Worm (Caenorhabditis elegans) whole organism, late embryonic: ENCODE results near the gene hsp-60.

Source experiments
- ceh-30 ChIP-seq: fragments of 150-350 bp; optimal IDR thresholded peaks from 2 replicates; lab custom pipeline; 2014; ENCODE audit warnings: missing biosample characterization, missing genetic modification characterization
- nhr-11 ChIP-seq: fragments of 150-350 bp; optimal IDR thresholded peaks from 2 replicates; lab custom pipeline; 2014; ENCODE audit warnings: missing biosample characterization, missing genetic modification characterization
- pha-2 ChIP-seq: sonication (generic microtip); optimal IDR thresholded peaks from 2 replicates; lab custom pipeline; 2017; ENCODE audit warnings: mild to moderate bottlenecking, missing genetic modification characterization, missing compliant biosample characterization
- pros-1 ChIP-seq: fragments of 150-350 bp; optimal IDR thresholded peaks from 2 replicates; lab custom pipeline; 2014; ENCODE audit warnings: missing biosample characterization, missing genetic modification reagents, missing genetic modification characterization
- rnt-1 ChIP-seq: sonication (generic microtip); optimal IDR thresholded peaks from 2 replicates; lab custom pipeline; 2016; ENCODE audit warnings: missing genetic modification characterization, missing compliant biosample characterization
- unc-55 ChIP-seq: sonication (generic microtip); optimal IDR thresholded peaks from 2 replicates; lab custom pipeline; 2017; ENCODE audit warnings: missing biosample characterization, missing genetic modification reagents, missing genetic modification characterization

DNA sequence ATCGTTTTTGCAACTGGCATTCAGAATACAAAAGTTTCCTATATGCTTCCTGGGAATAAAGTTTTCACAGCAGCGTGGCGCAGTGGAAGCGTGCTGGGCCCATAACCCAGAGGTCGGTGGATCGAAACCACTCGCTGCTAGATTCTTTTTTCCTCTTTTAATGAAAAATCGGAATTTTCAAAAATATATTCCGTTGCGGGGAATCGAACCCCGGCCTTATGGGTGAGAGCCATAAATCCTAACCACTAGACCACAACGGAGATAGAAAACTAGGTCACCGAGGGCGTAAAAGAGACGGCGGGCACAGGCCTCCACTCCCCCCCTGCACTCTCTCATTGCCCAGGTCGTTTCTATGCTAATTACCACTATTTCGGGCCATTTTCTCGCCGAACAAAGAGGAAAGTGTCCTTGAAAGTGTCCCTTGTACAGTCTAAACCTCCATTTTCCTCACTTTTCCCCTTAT is 15.0 kb upstream of the hsp-60 start, which contains the start of gene Y22D7AL.6:
- TF ChIP-seq nhr-11 (tag; lab: Kevin White, UChicago) (no peak), pros-1 (tag; lab: Kevin White, UChicago) (peak; percentile 46), ceh-30 (tag; lab: Kevin White, UChicago) (no peak), rnt-1 (peak; percentile 25), unc-55 (GFP tag; lab: Kevin White, UChicago) (no peak), pha-2 (tag; lab: Kevin White, UChicago) (peak; percentile 69)
